Fruit fly (Drosophila melanogaster) whole organism, adult: ENCODE measurements around the gene IntS6.

Experiments used
- CG7101 ChIP-seq: fragments of 200-800 bp; sonication (Bioruptor generic); optimal IDR thresholded peaks from 2 replicates; lab custom pipeline; 2018; ENCODE audit warnings: missing biosample characterization, mild to moderate bottlenecking, missing genetic modification characterization, moderate library complexity
- pad ChIP-seq: fragments of 200-800 bp; sonication (Bioruptor generic); optimal IDR thresholded peaks from 3 replicates; lab custom pipeline; 2017; ENCODE audit warnings: missing biosample characterization, missing genetic modification characterization, mild to moderate bottlenecking, moderate library complexity, missing genetic modification reagents

DNA sequence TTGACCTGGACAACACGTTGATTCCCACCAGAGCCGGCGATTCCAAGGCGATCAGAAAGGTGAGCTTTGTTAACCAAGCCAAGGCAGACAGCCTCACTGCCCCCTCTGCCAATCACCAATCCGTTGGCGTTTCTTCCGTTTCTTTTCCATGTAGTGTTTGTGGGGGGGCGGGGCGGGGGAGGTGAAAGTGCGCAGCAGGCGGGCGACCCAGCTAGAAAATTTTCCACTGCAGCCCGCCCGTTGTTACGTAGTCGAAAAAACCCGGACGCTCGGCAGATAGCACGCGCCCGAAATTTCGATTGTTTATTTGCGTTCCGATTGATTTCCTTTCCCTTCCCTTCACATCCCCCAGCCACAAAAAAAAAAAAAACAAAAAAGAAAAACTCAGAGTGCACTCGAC, 9.1 kb upstream of the IntS6 start:
- TF ChIP-seq CG7101 (tag; lab: Kevin White, UChicago) = no peak
- no peak for TF ChIP-seq pad (GFP tag; lab: Kevin White, UChicago)
